Worm (Caenorhabditis elegans) whole organism, young adult: Measurements from ENCODE around the gene acs-4.

Experiments
- B0336.3 ChIP-seq: fragments of 200-800 bp; sonication (Bioruptor generic); IDR thresholded peaks from 2 replicates; pipeline ENCODE4 v1.3.6; 2022; ENCODE audit warnings: missing genetic modification characterization, missing compliant biosample characterization
- D2030.7 ChIP-seq: fragments of 200-800 bp; sonication (Bioruptor generic); IDR thresholded peaks from 2 replicates; pipeline ENCODE4 v1.3.6; 2022; ENCODE audit warnings: missing genetic modification reagents, missing genetic modification characterization, missing compliant biosample characterization
- F23B12.7 ChIP-seq: sonication (generic microtip); optimal IDR thresholded peaks from 2 replicates; lab custom pipeline; 2017; ENCODE audit warnings: missing genetic modification characterization, mild to moderate bottlenecking, missing compliant biosample characterization, antibody characterized with exemption, moderate library complexity; ENCODE audit not compliant: insufficient read depth
- F33H1.4 ChIP-seq: fragments of 200-800 bp; sonication (Bioruptor generic); IDR thresholded peaks from 2 replicates; pipeline ENCODE4 v1.3.6; 2022; ENCODE audit warnings: missing genetic modification reagents, missing genetic modification characterization, missing compliant biosample characterization
- F37B4.10 ChIP-seq: fragments of 200-800 bp; sonication (Bioruptor generic); IDR thresholded peaks from 2 replicates; pipeline ENCODE4 v1.3.6; 2022; ENCODE audit warnings: missing genetic modification characterization, missing compliant biosample characterization
- F39B2.1 ChIP-seq: fragments of 200-800 bp; sonication (Bioruptor generic); IDR thresholded peaks from 2 replicates; pipeline ENCODE4 v1.3.6; 2022; ENCODE audit warnings: missing genetic modification reagents, missing genetic modification characterization, missing compliant biosample characterization
- F49E8.2 ChIP-seq: sonication (generic microtip); optimal IDR thresholded peaks from 3 replicates; lab custom pipeline; 2017; ENCODE audit warnings: missing genetic modification characterization, mild to moderate bottlenecking, missing compliant biosample characterization, antibody characterized with exemption, moderate library complexity; ENCODE audit not compliant: insufficient read depth
- F55B11.4 ChIP-seq: sonication (generic microtip); optimal IDR thresholded peaks from 2 replicates; lab custom pipeline; 2016; ENCODE audit warnings: missing compliant biosample characterization, missing genetic modification characterization, borderline replicate concordance; ENCODE audit not compliant: insufficient read depth
- F57C9.4 ChIP-seq: sonication (generic microtip); optimal IDR thresholded peaks from 2 replicates; lab custom pipeline; 2017; ENCODE audit warnings: mild to moderate bottlenecking, missing genetic modification characterization, missing compliant biosample characterization
- K11D2.4 ChIP-seq: fragments of 200-800 bp; sonication (Bioruptor generic); IDR thresholded peaks from 2 replicates; pipeline ENCODE4 v1.3.6; 2022; ENCODE audit warnings: missing genetic modification reagents, missing genetic modification characterization, missing compliant biosample characterization
- Y53G8AR.9 ChIP-seq: fragments of 200-800 bp; sonication (Bioruptor generic); conservative IDR thresholded peaks from 2 replicates; pipeline ENCODE4 v1.3.6; 2022; ENCODE audit warnings: missing genetic modification reagents, missing genetic modification characterization, missing compliant biosample characterization
- Y56A3A.18 ChIP-seq: fragments of 200-800 bp; sonication (Bioruptor generic); IDR thresholded peaks from 2 replicates; pipeline ENCODE4 v1.3.6; 2022; ENCODE audit warnings: missing genetic modification reagents, missing genetic modification characterization, missing compliant biosample characterization
- Y67H2A.10 ChIP-seq: fragments of 200-800 bp; sonication (Bioruptor generic); conservative IDR thresholded peaks from 2 replicates; pipeline ENCODE4 v1.3.6; 2022; ENCODE audit warnings: missing genetic modification reagents, missing genetic modification characterization, missing compliant biosample characterization
- ZK185.1 ChIP-seq: sonication (generic microtip); optimal IDR thresholded peaks from 2 replicates; lab custom pipeline; 2016; ENCODE audit warnings: mild to moderate bottlenecking, missing genetic modification characterization, missing compliant biosample characterization; ENCODE audit not compliant: poor library complexity, severe bottlenecking
- akir-1 ChIP-seq: fragments of 200-800 bp; sonication (Bioruptor generic); optimal IDR thresholded peaks from 2 replicates; lab custom pipeline; 2018; ENCODE audit warnings: mild to moderate bottlenecking, missing genetic modification characterization, moderate library complexity, missing compliant biosample characterization
- bed-1 ChIP-seq: fragments of 200-800 bp; sonication (Bioruptor generic); IDR thresholded peaks from 2 replicates; pipeline ENCODE4 v1.3.6; 2022; ENCODE audit warnings: missing genetic modification reagents, missing genetic modification characterization, missing compliant biosample characterization
- bed-2 ChIP-seq: fragments of 200-800 bp; sonication (Bioruptor generic); IDR thresholded peaks from 2 replicates; pipeline ENCODE4 v1.3.6; 2022; ENCODE audit warnings: missing genetic modification reagents, missing genetic modification characterization, missing compliant biosample characterization
- ccch-3 ChIP-seq: fragments of 200-800 bp; sonication (Bioruptor generic); optimal IDR thresholded peaks from 2 replicates; lab custom pipeline; 2018; ENCODE audit warnings: mild to moderate bottlenecking, missing genetic modification characterization, missing compliant biosample characterization
- ceh-58 ChIP-seq: fragments of 200-800 bp; sonication (Bioruptor generic); IDR thresholded peaks from 2 replicates; pipeline ENCODE4 v1.3.6; 2022; ENCODE audit warnings: missing genetic modification characterization, missing compliant biosample characterization
- dox-1 ChIP-seq: fragments of 200-800 bp; sonication (Bioruptor generic); IDR thresholded peaks from 2 replicates; pipeline ENCODE4 v1.3.6; 2022; ENCODE audit warnings: missing genetic modification reagents, missing genetic modification characterization, missing compliant biosample characterization
- efl-1 ChIP-seq: fragments of 150-350 bp; optimal IDR thresholded peaks from 2 replicates; lab custom pipeline; 2014; ENCODE audit warnings: missing biosample characterization, missing genetic modification reagents, missing genetic modification characterization
- egl-44 ChIP-seq: fragments of 200-800 bp; sonication (Bioruptor generic); IDR thresholded peaks from 2 replicates; pipeline ENCODE4 v1.3.6; 2022; ENCODE audit warnings: missing genetic modification reagents, missing genetic modification characterization, missing compliant biosample characterization
- egrh-3 ChIP-seq: fragments of 200-800 bp; sonication (Bioruptor generic); IDR thresholded peaks from 2 replicates; pipeline ENCODE4 v1.3.6; 2022; ENCODE audit warnings: missing genetic modification reagents, missing genetic modification characterization, missing compliant biosample characterization
- ekl-4 ChIP-seq: fragments of 200-800 bp; sonication (Bioruptor generic); IDR thresholded peaks from 2 replicates; pipeline ENCODE4 v1.3.6; 2022; ENCODE audit warnings: missing genetic modification reagents, missing genetic modification characterization, missing compliant biosample characterization
- fkh-3 ChIP-seq: sonication (generic microtip); optimal IDR thresholded peaks from 2 replicates; lab custom pipeline; 2016; ENCODE audit warnings: mild to moderate bottlenecking, missing genetic modification characterization, missing compliant biosample characterization
- gei-17 ChIP-seq: fragments of 200-800 bp; sonication (Bioruptor generic); optimal IDR thresholded peaks from 2 replicates; lab custom pipeline; 2018; ENCODE audit warnings: mild to moderate bottlenecking, missing genetic modification characterization, missing compliant biosample characterization
- him-1 ChIP-seq: sonication (generic microtip); optimal IDR thresholded peaks from 2 replicates; lab custom pipeline; 2016; ENCODE audit warnings: missing genotype, missing genetic modification reagents, missing genetic modification characterization, missing compliant biosample characterization
- hmg-20 ChIP-seq: fragments of 200-800 bp; sonication (Bioruptor generic); IDR thresholded peaks from 2 replicates; pipeline ENCODE4 v1.3.6; 2022; ENCODE audit warnings: missing genetic modification reagents, missing genetic modification characterization, missing compliant biosample characterization
- hsf-1 ChIP-seq: fragments of 200-800 bp; sonication (Bioruptor generic); IDR thresholded peaks from 2 replicates; pipeline ENCODE4 v1.3.6; 2022; ENCODE audit warnings: missing genetic modification reagents, missing genetic modification characterization, missing compliant biosample characterization
- lag-1 ChIP-seq: fragments of 200-800 bp; sonication (Bioruptor generic); IDR thresholded peaks from 2 replicates; pipeline ENCODE4 v1.3.6; 2022; ENCODE audit warnings: missing genetic modification reagents, missing genetic modification characterization, missing compliant biosample characterization
- let-526 ChIP-seq: fragments of 200-800 bp; sonication (Bioruptor generic); IDR thresholded peaks from 2 replicates; pipeline ENCODE4 v1.3.6; 2022; ENCODE audit warnings: missing genetic modification reagents, missing genetic modification characterization, missing compliant biosample characterization
- let-607 ChIP-seq, 2 experiments: fragments of 200-800 bp in 1 of 2; sonication (Bioruptor generic) in 1 of 2; sonication (generic microtip) in 1 of 2; optimal IDR thresholded peaks; 2 replicates each; lab custom pipeline; 2016 to 2018; ENCODE audit warnings: mild to moderate bottlenecking in 2 of 2, missing compliant biosample characterization in 2 of 2, missing genetic modification characterization in 2 of 2, moderate library complexity in 2 of 2, missing genotype in 1 of 2
- lin-40 ChIP-seq: sonication (generic microtip); optimal IDR thresholded peaks from 2 replicates; lab custom pipeline; 2016; ENCODE audit warnings: missing genetic modification characterization, mild to moderate bottlenecking, missing compliant biosample characterization, missing genotype, missing genetic modification reagents
- lir-1 ChIP-seq: fragments of 200-800 bp; sonication (Bioruptor generic); conservative IDR thresholded peaks from 2 replicates; pipeline ENCODE4 v1.3.6; 2022; ENCODE audit warnings: missing genetic modification reagents, missing genetic modification characterization, missing compliant biosample characterization
- lsy-27 ChIP-seq: sonication (generic microtip); optimal IDR thresholded peaks from 2 replicates; lab custom pipeline; 2017; ENCODE audit warnings: missing genetic modification characterization, mild to moderate bottlenecking, missing compliant biosample characterization, antibody characterized with exemption, missing genotype, borderline replicate concordance; ENCODE audit not compliant: insufficient read depth
- madf-8 ChIP-seq: fragments of 200-800 bp; sonication (Bioruptor generic); conservative IDR thresholded peaks from 2 replicates; pipeline ENCODE4 v1.3.6; 2022; ENCODE audit warnings: missing genetic modification reagents, missing genetic modification characterization, missing compliant biosample characterization
- mxl-1 ChIP-seq: sonication (generic microtip); optimal IDR thresholded peaks from 2 replicates; lab custom pipeline; 2016; ENCODE audit warnings: missing genetic modification characterization, missing compliant biosample characterization
- nhr-27 ChIP-seq: fragments of 200-800 bp; sonication (Bioruptor generic); optimal IDR thresholded peaks from 2 replicates; lab custom pipeline; 2018; ENCODE audit warnings: mild to moderate bottlenecking, missing genetic modification characterization, moderate library complexity, missing compliant biosample characterization
- nhr-90 ChIP-seq: sonication (generic microtip); optimal IDR thresholded peaks from 2 replicates; lab custom pipeline; 2016; ENCODE audit warnings: missing genotype, mild to moderate bottlenecking, missing genetic modification characterization, missing compliant biosample characterization
- sea-2 ChIP-seq: fragments of 200-800 bp; sonication (Bioruptor generic); IDR thresholded peaks from 2 replicates; pipeline ENCODE4 v1.3.6; 2022; ENCODE audit warnings: missing genetic modification characterization, missing compliant biosample characterization
- snpc-1.3 ChIP-seq: sonication (generic microtip); optimal IDR thresholded peaks from 2 replicates; lab custom pipeline; 2017; ENCODE audit warnings: missing genetic modification characterization, mild to moderate bottlenecking, missing compliant biosample characterization, antibody characterized with exemption, moderate library complexity, missing genotype, missing genetic modification reagents; ENCODE audit not compliant: insufficient read depth
- somi-1 ChIP-seq: fragments of 200-800 bp; sonication (Bioruptor generic); optimal IDR thresholded peaks from 2 replicates; lab custom pipeline; 2018; ENCODE audit warnings: mild to moderate bottlenecking, missing genetic modification characterization, missing compliant biosample characterization
- unc-130 ChIP-seq: sonication (generic microtip); optimal IDR thresholded peaks from 2 replicates; lab custom pipeline; 2016; ENCODE audit warnings: missing genetic modification reagents, missing genetic modification characterization, missing compliant biosample characterization
- xnd-1 ChIP-seq: sonication (generic microtip); optimal IDR thresholded peaks from 2 replicates; lab custom pipeline; 2016; ENCODE audit warnings: missing genotype, missing genetic modification reagents, missing genetic modification characterization, missing compliant biosample characterization
- zfh-2 ChIP-seq: fragments of 200-800 bp; sonication (Bioruptor generic); conservative IDR thresholded peaks from 2 replicates; pipeline ENCODE4 v1.3.6; 2022; ENCODE audit warnings: missing genetic modification reagents, missing genetic modification characterization, missing compliant biosample characterization
- ztf-18 ChIP-seq: sonication (generic microtip); optimal IDR thresholded peaks from 2 replicates; lab custom pipeline; 2016; ENCODE audit warnings: missing genotype, mild to moderate bottlenecking, missing genetic modification characterization, missing compliant biosample characterization

acs-4 gene

ce11 chrIII:7162065-7162762 lies 5.4 kb upstream of the acs-4 start, which contains the start of the genes syf-2 and K04G7.1 (continued):
- TF ChIP-seq ztf-18 (tag; lab: Kevin White, UChicago) (peak; percentile 97), lir-1 (GFP tag; lab: Robert Waterston, UW) (peak; percentile 85), dox-1 (peak; percentile 95), let-607 (tag; optimal IDR thresholded peaks at IDR 0.05; lab: Kevin White, UChicago) (peak; percentile 65 to 78), F49E8.2 (tag; lab: Kevin White, UChicago) (peak; percentile 28), lin-40 (tag; lab: Kevin White, UChicago) (peak; percentile 79), F57C9.4 (no peak), bed-1 (GFP tag; lab: Robert Waterston, UW) (no peak), mxl-1 (no peak), Y53G8AR.9 (GFP tag; lab: Robert Waterston, UW) (peak; percentile 78), ZK185.1 (peak; percentile 64), hsf-1 (GFP tag; lab: Robert Waterston, UW) (peak; percentile 62; the same call in 1 of the 2 replicates), madf-8 (GFP tag; lab: Robert Waterston, UW) (peak; percentile 31; the same call in 1 of the 2 replicates), ekl-4 (GFP tag; lab: Robert Waterston, UW) (peak; percentile 94), xnd-1 (tag; lab: Kevin White, UChicago) (no peak), nhr-27 (tag; lab: Kevin White, UChicago) (no peak), Y56A3A.18 (GFP tag; lab: Robert Waterston, UW) (no peak), D2030.7 (GFP tag; lab: Robert Waterston, UW) (peak; percentile 86), F39B2.1 (GFP tag; lab: Robert Waterston, UW) (no peak), F37B4.10 (GFP tag; lab: Robert Waterston, UW) (no peak), ccch-3 (GFP tag; lab: Kevin White, UChicago) (no peak), efl-1 (GFP tag; lab: Kevin White, UChicago) (peak; percentile 82), snpc-1.3 (tag; lab: Kevin White, UChicago) (peak; percentile 76), somi-1 (peak; percentile 12), K11D2.4 (GFP tag; lab: Robert Waterston, UW) (peak; percentile 60; the same call in 1 of the 2 replicates), akir-1 (GFP tag; lab: Kevin White, UChicago) (no peak), zfh-2 (GFP tag; lab: Robert Waterston, UW) (peak; percentile 77), B0336.3 (peak; percentile 78), sea-2 (GFP tag; lab: Robert Waterston, UW) (no peak), lsy-27 (no peak), him-1 (peak; percentile 32), let-526 (no peak), F33H1.4 (GFP tag; lab: Robert Waterston, UW) (peak; percentile 80), unc-130 (peak; percentile 62), hmg-20 (GFP tag; lab: Robert Waterston, UW) (no peak), nhr-90 (tag; lab: Kevin White, UChicago) (no peak), egl-44 (GFP tag; lab: Robert Waterston, UW) (no peak), bed-2 (GFP tag; lab: Robert Waterston, UW) (no peak), gei-17 (GFP tag; lab: Kevin White, UChicago) (peak; percentile 26), F55B11.4 (tag; lab: Kevin White, UChicago) (no peak), ceh-58 (GFP tag; lab: Robert Waterston, UW) (no peak), fkh-3 (tag; lab: Kevin White, UChicago) (no peak), lag-1 (GFP tag; lab: Robert Waterston, UW) (no peak), Y67H2A.10 (GFP tag; lab: Robert Waterston, UW) (no peak), egrh-3 (GFP tag; lab: Robert Waterston, UW) (no peak), F23B12.7 (tag; lab: Kevin White, UChicago) (peak; percentile 80)
